Fruit fly (Drosophila melanogaster): ENCODE measurements around the gene sw.

sw gene

dm6 chrX:20251069-20251468 is 14.9 kb upstream of the sw start, which contains the start of the genes CG17068 and Rab10 (continued):
- TF ChIP-seq CG13287 (GFP tag; IDR thresholded peaks at IDR 0.05; ENCODE audit: partially characterized antibody), result peak; percentile 94
- no peak for TF ChIP-seq Lim3 (GFP tag; IDR thresholded peaks at IDR 0.05)
- no peak for TF ChIP-seq ranshi (GFP tag; IDR thresholded peaks at IDR 0.05)
- no peak for TF ChIP-seq BtbVII (GFP tag; optimal IDR thresholded peaks at IDR 0.05)
- TF ChIP-seq CG2120 (GFP tag; optimal IDR thresholded peaks at IDR 0.05), result peak; percentile 32
- TF ChIP-seq CG10274 (GFP tag; optimal IDR thresholded peaks at IDR 0.05), result no peak
- TF ChIP-seq ac (GFP tag; optimal IDR thresholded peaks at IDR 0.05), result no peak
- TF ChIP-seq sqz (GFP tag; optimal IDR thresholded peaks at IDR 0.05), result no peak
- no peak for TF ChIP-seq hkb (optimal IDR thresholded peaks at IDR 0.05)
- TF ChIP-seq hkb (GFP tag; IDR thresholded peaks at IDR 0.05), result no peak
- 0 out of 2 replicates have a peak, but pooled peaks have one; percentile 22 for TF ChIP-seq Ptx1 (GFP tag; IDR thresholded peaks at IDR 0.05)
- no peak for TF ChIP-seq ERR (GFP tag; optimal IDR thresholded peaks at IDR 0.05)
- TF ChIP-seq CG4360 (GFP tag; IDR thresholded peaks at IDR 0.05), result no peak
- TF ChIP-seq D19B (GFP tag; optimal IDR thresholded peaks at IDR 0.05), result no peak
- TF ChIP-seq Sry-δ (GFP tag; optimal IDR thresholded peaks at IDR 0.05), result peak; percentile 95
- peak; percentile 34 for TF ChIP-seq CG12659 (GFP tag; optimal IDR thresholded peaks at IDR 0.05)
- no peak for TF ChIP-seq h (optimal IDR thresholded peaks at IDR 0.05)
- TF ChIP-seq lov (optimal IDR thresholded peaks at IDR 0.05), result no peak
- no peak for TF ChIP-seq lov (GFP tag; IDR thresholded peaks at IDR 0.05)
- peak; percentile 3 for TF ChIP-seq Max (GFP tag; optimal IDR thresholded peaks at IDR 0.05)
- no peak for TF ChIP-seq dmrt11E (tag; optimal IDR thresholded peaks at IDR 0.05)
- no peak for TF ChIP-seq CG9817 (tag; optimal IDR thresholded peaks at IDR 0.05)
- TF ChIP-seq Neu2 (GFP tag; optimal IDR thresholded peaks at IDR 0.05; ENCODE audit: borderline replicate concordance), result no peak
- no peak for TF ChIP-seq E2f1 (GFP tag; IDR thresholded peaks at IDR 0.05)
- no peak for TF ChIP-seq CG10565 (GFP tag; optimal IDR thresholded peaks at IDR 0.05)
- TF ChIP-seq gem (tag; optimal IDR thresholded peaks at IDR 0.05), result no peak
- TF ChIP-seq CG17385 (GFP tag; optimal IDR thresholded peaks at IDR 0.05), result no peak
- TF ChIP-seq CG4404 (GFP tag; IDR thresholded peaks at IDR 0.05), result no peak
- TF ChIP-seq CG10147 (GFP tag; optimal IDR thresholded peaks at IDR 0.05), result no peak
- no peak for TF ChIP-seq luna (GFP tag; optimal IDR thresholded peaks at IDR 0.05)
- no peak for TF ChIP-seq Nf-YA (GFP tag; IDR thresholded peaks at IDR 0.05)
- TF ChIP-seq CTCF (GFP tag; optimal IDR thresholded peaks at IDR 0.05), result no peak
- TF ChIP-seq ems (GFP tag; optimal IDR thresholded peaks at IDR 0.05), result no peak
- TF ChIP-seq gcm (GFP tag; optimal IDR thresholded peaks at IDR 0.05), result no peak
- TF ChIP-seq fd102C (GFP tag; optimal IDR thresholded peaks at IDR 0.05), result no peak
- TF ChIP-seq CG15269 (tag; optimal IDR thresholded peaks at IDR 0.05), result no peak
- TF ChIP-seq tin (GFP tag; optimal IDR thresholded peaks at IDR 0.05), result no peak
- TF ChIP-seq CG7372 (GFP tag; IDR thresholded peaks at IDR 0.05), result no peak
- TF ChIP-seq D19A (tag; optimal IDR thresholded peaks at IDR 0.05), result no peak
- no peak for TF ChIP-seq TFAM (GFP tag; optimal IDR thresholded peaks at IDR 0.05)
- no peak for TF ChIP-seq CG10543 (GFP tag; optimal IDR thresholded peaks at IDR 0.05)
- TF ChIP-seq MBD-R2 (GFP tag; IDR thresholded peaks at IDR 0.05), result peak; percentile 63
- TF ChIP-seq CG30431 (GFP tag; optimal IDR thresholded peaks at IDR 0.05), result no peak
- no peak for TF ChIP-seq CG18262 (tag; optimal IDR thresholded peaks at IDR 0.05)
- TF ChIP-seq Taf1 (GFP tag; IDR thresholded peaks at IDR 0.05), result no peak
- no peak for TF ChIP-seq grn (GFP tag; optimal IDR thresholded peaks at IDR 0.05)
- no peak for TF ChIP-seq Dip2 (GFP tag; IDR thresholded peaks at IDR 0.05)
- TF ChIP-seq Sin3A (optimal IDR thresholded peaks at IDR 0.05), result peak; percentile 86
- no peak for TF ChIP-seq hth (optimal IDR thresholded peaks at IDR 0.05)
- TF ChIP-seq CG6654 (GFP tag; optimal IDR thresholded peaks at IDR 0.05), result no peak
- TF ChIP-seq crc (GFP tag; optimal IDR thresholded peaks at IDR 0.05), result no peak
- no peak for TF ChIP-seq zfh2 (GFP tag; optimal IDR thresholded peaks at IDR 0.05)
- TF ChIP-seq NC2β (GFP tag; optimal IDR thresholded peaks at IDR 0.05), result no peak
- TF ChIP-seq sd (tag; optimal IDR thresholded peaks at IDR 0.05), result no peak
- TF ChIP-seq CG10209 (GFP tag; optimal IDR thresholded peaks at IDR 0.05), result no peak

Data from whole organism, embryonic.